Worm (Caenorhabditis elegans) whole organism, L4 larva: ENCODE data around the gene mip-2.
A peak's percentile ranks its signal among the peaks of the same experiment; 100 is the strongest.

ENCODE experiments used
- F44E2.7 ChIP-seq: fragments of 200-800 bp; sonication (Bioruptor generic); IDR thresholded peaks from 2 replicates; pipeline ENCODE4 v2.1.2; 2022; ENCODE audit warnings: missing genetic modification characterization, missing compliant biosample characterization
- Y48G9A.11 ChIP-seq: fragments of 200-800 bp; sonication (Bioruptor generic); IDR thresholded peaks from 2 replicates; pipeline ENCODE4 v1.3.6; 2022; ENCODE audit warnings: missing genetic modification reagents, missing genetic modification characterization, missing compliant biosample characterization
- ZK546.5 ChIP-seq, 2 experiments: sonication (generic microtip); optimal IDR thresholded peaks; 2 replicates each; lab custom pipeline; 2017; ENCODE audit warnings: missing biosample characterization in 2 of 2, missing genetic modification characterization in 2 of 2
- aha-1 ChIP-seq: fragments of 150-350 bp; peaks from one replicate; lab custom pipeline; 2014; ENCODE audit warnings: missing biosample characterization, missing genetic modification characterization
- aly-2 ChIP-seq: sonication (generic microtip); optimal IDR thresholded peaks from 2 replicates; lab custom pipeline; 2018; ENCODE audit warnings: missing biosample characterization, missing genetic modification characterization
- ama-1 ChIP-seq: fragments of 150-350 bp; optimal IDR thresholded peaks from 2 replicates; lab custom pipeline; 2014; ENCODE audit warnings: inconsistent platforms, mixed read lengths
- ceh-20 ChIP-seq: fragments of 200-800 bp; sonication (Bioruptor generic); IDR thresholded peaks from 2 replicates; pipeline ENCODE4 v1.3.6; 2022; ENCODE audit warnings: missing genetic modification reagents, missing genetic modification characterization, missing compliant biosample characterization
- ceh-44 ChIP-seq: fragments of 200-800 bp; sonication (Bioruptor generic); IDR thresholded peaks from 2 replicates; pipeline ENCODE4 v1.3.6; 2022; ENCODE audit warnings: missing genetic modification reagents, missing genetic modification characterization, missing compliant biosample characterization
- ces-1 ChIP-seq: fragments of 150-350 bp; sonication (generic microtip); optimal IDR thresholded peaks from 4 replicates; lab custom pipeline; 2014; ENCODE audit warnings: missing biosample characterization, missing genetic modification reagents, missing genetic modification characterization
- daf-12 ChIP-seq: fragments of 150-350 bp; optimal IDR thresholded peaks from 2 replicates; lab custom pipeline; 2014; ENCODE audit warnings: missing biosample characterization, missing genetic modification reagents, missing genetic modification characterization
- daf-8 ChIP-seq: fragments of 200-800 bp; sonication (Bioruptor generic); IDR thresholded peaks from 2 replicates; pipeline ENCODE4 v1.3.6; 2022; ENCODE audit warnings: missing genetic modification characterization, missing compliant biosample characterization
- dmd-6 ChIP-seq: fragments of 200-800 bp; sonication (Bioruptor generic); IDR thresholded peaks from 2 replicates; pipeline ENCODE4 v1.3.6; 2022; ENCODE audit warnings: missing genetic modification reagents, missing genetic modification characterization, missing compliant biosample characterization
- dmd-8 ChIP-seq: fragments of 200-800 bp; sonication (Bioruptor generic); IDR thresholded peaks from 2 replicates; pipeline ENCODE4 v1.3.6; 2022; ENCODE audit warnings: missing genetic modification characterization, missing compliant biosample characterization
- dmd-9 ChIP-seq: fragments of 200-800 bp; sonication (Bioruptor generic); IDR thresholded peaks from 2 replicates; pipeline ENCODE4 v1.3.6; 2022; ENCODE audit warnings: missing genetic modification reagents, missing genetic modification characterization, missing compliant biosample characterization
- fkh-10 ChIP-seq: fragments of 150-350 bp; optimal IDR thresholded peaks from 2 replicates; lab custom pipeline; 2014; ENCODE audit warnings: missing biosample characterization, missing genetic modification reagents, missing genetic modification characterization
- hif-1 ChIP-seq, 2 experiments: sonication (generic microtip); optimal IDR thresholded peaks; 2 replicates each; lab custom pipeline; 2016 to 2017; ENCODE audit warnings: missing compliant biosample characterization in 2 of 2, missing genetic modification characterization in 2 of 2, missing genetic modification reagents in 2 of 2, missing genotype in 2 of 2, mild to moderate bottlenecking in 1 of 2
- hlh-11 ChIP-seq: fragments of 200-800 bp; sonication (Bioruptor generic); optimal IDR thresholded peaks from 2 replicates; lab custom pipeline; 2018; ENCODE audit warnings: mild to moderate bottlenecking, missing genetic modification characterization, missing compliant biosample characterization
- lin-13 ChIP-seq: fragments of 150-350 bp; optimal IDR thresholded peaks from 2 replicates; lab custom pipeline; 2014; ENCODE audit warnings: missing biosample characterization, missing genetic modification reagents, missing genetic modification characterization
- lin-15B ChIP-seq: fragments of 150-350 bp; sonication (generic microtip); optimal IDR thresholded peaks from 3 replicates; lab custom pipeline; 2014; ENCODE audit warnings: missing biosample characterization, missing genetic modification characterization
- lin-38 ChIP-seq: fragments of 200-800 bp; sonication (Bioruptor generic); IDR thresholded peaks from 2 replicates; pipeline ENCODE4 v1.3.6; 2022; ENCODE audit warnings: missing genetic modification reagents, missing genetic modification characterization, missing compliant biosample characterization
- lin-39 ChIP-seq: fragments of 150-350 bp; optimal IDR thresholded peaks from 2 replicates; lab custom pipeline; 2014; ENCODE audit warnings: missing biosample characterization, missing genetic modification reagents, missing genetic modification characterization
- lir-3 ChIP-seq: sonication (generic microtip); optimal IDR thresholded peaks from 2 replicates; lab custom pipeline; 2016; ENCODE audit warnings: mild to moderate bottlenecking, missing genetic modification characterization, missing compliant biosample characterization
- lsy-2 ChIP-seq, 2 experiments: fragments of 150-350 bp in 1 of 2; sonication (generic microtip) in 1 of 2; optimal IDR thresholded peaks; 2 replicates each; lab custom pipeline; 2014 to 2017; ENCODE audit warnings: missing biosample characterization in 2 of 2, missing genetic modification characterization in 2 of 2
- madf-9 ChIP-seq: fragments of 200-800 bp; sonication (Bioruptor generic); conservative IDR thresholded peaks from 2 replicates; pipeline ENCODE4 v1.3.6; 2022; ENCODE audit warnings: missing genetic modification reagents, missing genetic modification characterization, missing compliant biosample characterization
- mdl-1 ChIP-seq, 2 experiments: fragments of 150-350 bp in 1 of 2; sonication (generic microtip) in 1 of 2; optimal IDR thresholded peaks; 2 replicates each; lab custom pipeline; 2014 to 2017; ENCODE audit warnings: missing biosample characterization in 2 of 2, missing genetic modification characterization in 2 of 2
- mdt-29 ChIP-seq: fragments of 200-800 bp; sonication (Bioruptor generic); IDR thresholded peaks from 2 replicates; pipeline ENCODE4 v1.3.6; 2022; ENCODE audit warnings: missing genetic modification reagents, missing genetic modification characterization, missing compliant biosample characterization
- nhr-102 ChIP-seq: sonication (generic microtip); optimal IDR thresholded peaks from 2 replicates; lab custom pipeline; 2016; ENCODE audit warnings: mild to moderate bottlenecking, missing genetic modification characterization, moderate library complexity, missing compliant biosample characterization
- nhr-11 ChIP-seq: fragments of 150-350 bp; optimal IDR thresholded peaks from 2 replicates; lab custom pipeline; 2014; ENCODE audit warnings: missing biosample characterization, missing genetic modification characterization
- nhr-111 ChIP-seq: fragments of 200-800 bp; sonication (Bioruptor generic); optimal IDR thresholded peaks from 2 replicates; lab custom pipeline; 2018; ENCODE audit warnings: mild to moderate bottlenecking, missing genetic modification characterization, missing compliant biosample characterization
- nhr-237 ChIP-seq: sonication (generic microtip); optimal IDR thresholded peaks from 2 replicates; lab custom pipeline; 2017; ENCODE audit warnings: missing biosample characterization, missing genetic modification characterization
- nhr-25 ChIP-seq: sonication (generic microtip); optimal IDR thresholded peaks from 2 replicates; lab custom pipeline; 2017; ENCODE audit warnings: missing genetic modification characterization, mild to moderate bottlenecking, missing compliant biosample characterization, antibody characterized with exemption, moderate library complexity, borderline replicate concordance; ENCODE audit not compliant: insufficient read depth
- nhr-41 ChIP-seq: fragments of 200-800 bp; sonication (Bioruptor generic); IDR thresholded peaks from 2 replicates; pipeline ENCODE4 v1.3.6; 2022; ENCODE audit warnings: missing genetic modification reagents, missing genetic modification characterization, missing compliant biosample characterization
- nhr-48 ChIP-seq: sonication (generic microtip); optimal IDR thresholded peaks from 2 replicates; lab custom pipeline; 2016; ENCODE audit warnings: mild to moderate bottlenecking, missing genetic modification characterization, missing compliant biosample characterization
- nhr-6 ChIP-seq: fragments of 150-350 bp; optimal IDR thresholded peaks from 2 replicates; lab custom pipeline; 2014; ENCODE audit warnings: missing biosample characterization, missing genetic modification characterization
- nhr-76 ChIP-seq: fragments of 150-350 bp; optimal IDR thresholded peaks from 2 replicates; lab custom pipeline; 2014; ENCODE audit warnings: missing biosample characterization, missing genetic modification characterization
- pha-4 ChIP-seq, 2 experiments: fragments of 150-350 bp in 1 of 2; fragments of 200-800 bp in 1 of 2; sonication (Bioruptor generic) in 1 of 2; IDR thresholded peaks in 1 of 2; optimal IDR thresholded peaks in 1 of 2; 2 replicates each; pipeline versions ENCODE4 v1.3.6 to Lab custom; 2014 to 2022; ENCODE audit warnings: missing genetic modification characterization in 2 of 2, missing genetic modification reagents in 2 of 2, missing biosample characterization in 1 of 2, missing compliant biosample characterization in 1 of 2
- php-3 ChIP-seq: fragments of 200-800 bp; sonication (Bioruptor generic); IDR thresholded peaks from 2 replicates; pipeline ENCODE4 v1.3.6; 2022; ENCODE audit warnings: missing genetic modification reagents, missing genetic modification characterization, missing compliant biosample characterization
- pqm-1 ChIP-seq: sonication (generic microtip); optimal IDR thresholded peaks from 2 replicates; lab custom pipeline; 2017; ENCODE audit warnings: missing biosample characterization, missing genetic modification characterization
- sdz-12 ChIP-seq: fragments of 200-800 bp; sonication (Bioruptor generic); optimal IDR thresholded peaks from 2 replicates; lab custom pipeline; 2018; ENCODE audit warnings: mild to moderate bottlenecking, missing genetic modification characterization, missing compliant biosample characterization
- skn-1 ChIP-seq: fragments of 150-350 bp; optimal IDR thresholded peaks from 2 replicates; lab custom pipeline; 2014; ENCODE audit warnings: missing biosample characterization, missing genetic modification characterization
- tag-97 ChIP-seq: fragments of 200-800 bp; sonication (Bioruptor generic); IDR thresholded peaks from 2 replicates; pipeline ENCODE4 v1.3.6; 2022; ENCODE audit warnings: missing genetic modification characterization, missing compliant biosample characterization
- unc-62 ChIP-seq, 3 experiments: fragments of 150-350 bp in 1 of 3; sonication (generic microtip); optimal IDR thresholded peaks in 2 of 3; peaks in 1 of 3; 1 replicate in 1 of 3; 2 replicates in 2 of 3; lab custom pipeline; 2014 to 2017; ENCODE audit warnings: missing biosample characterization in 3 of 3, missing genetic modification characterization in 3 of 3, missing genetic modification reagents in 3 of 3, missing genotype in 1 of 3
- zag-1 ChIP-seq: fragments of 150-350 bp; optimal IDR thresholded peaks from 2 replicates; lab custom pipeline; 2014; ENCODE audit warnings: missing biosample characterization, missing genetic modification characterization
- zfp-2 ChIP-seq: sonication (generic microtip); optimal IDR thresholded peaks from 2 replicates; lab custom pipeline; 2016; ENCODE audit warnings: mild to moderate bottlenecking, missing genetic modification characterization, missing compliant biosample characterization

Gene mip-2

ce11 chrV:13655202-13655764 is 16.5 kb downstream of the mip-2 start (continued):
- TF ChIP-seq nhr-25 (tag; lab: Kevin White, UChicago) (peak; percentile 69), daf-8 (no peak), ama-1 (no peak), lsy-2 (tag; optimal IDR thresholded peaks at IDR 0.05; lab: Kevin White, UChicago) (peak; percentile 51 to 77), mdl-1 (tag; optimal IDR thresholded peaks at IDR 0.05; lab: Kevin White, UChicago) (peak in 1 of 2 experiments; percentile 82), madf-9 (no peak), dmd-9 (GFP tag; lab: Robert Waterston, UW) (no peak), lin-13 (GFP tag; lab: Kevin White, UChicago) (no peak), tag-97 (GFP tag; lab: Robert Waterston, UW) (no peak), unc-62 (GFP tag; optimal IDR thresholded peaks at IDR 0.05 in 1 of 2; lab: Kevin White, UChicago) (peak in 1 of 2 experiments; percentile 99), unc-62 (tag; optimal IDR thresholded peaks at IDR 0.05; lab: Kevin White, UChicago) (no peak), zag-1 (tag; lab: Kevin White, UChicago) (no peak), nhr-111 (GFP tag; lab: Kevin White, UChicago) (peak; percentile 4), ceh-20 (GFP tag; lab: Robert Waterston, UW) (no peak)

- TF ChIP-seq nhr-111 (GFP tag; lab: Kevin White, UChicago) (no peak), nhr-11 (tag; lab: Kevin White, UChicago) (no peak), daf-12 (tag; lab: Kevin White, UChicago) (no peak), dmd-6 (peak; percentile 42; the same call in 1 of the 2 replicates), F44E2.7 (no peak), ces-1 (GFP tag; lab: Kevin White, UChicago) (no peak), Y48G9A.11 (GFP tag; lab: Robert Waterston, UW) (no peak), ceh-44 (GFP tag; lab: Robert Waterston, UW) (no peak), aha-1 (tag; lab: Kevin White, UChicago) (no peak), pha-4 (GFP tag; IDR thresholded peaks at IDR 0.05; lab: Robert Waterston, UW) (no peak), pha-4 (tag; optimal IDR thresholded peaks at IDR 0.05; lab: Kevin White, UChicago) (no peak), nhr-41 (GFP tag; lab: Robert Waterston, UW) (no peak), hif-1 (tag; optimal IDR thresholded peaks at IDR 0.05; lab: Kevin White, UChicago) (no peak), hlh-11 (tag; lab: Kevin White, UChicago) (peak; percentile 9)
Observed at ce11 chrV:13654394-13654792, 17.4 kb downstream of the mip-2 start.

- peak; percentile 47 for TF ChIP-seq nhr-48 (tag; lab: Kevin White, UChicago)
- TF ChIP-seq ceh-44 (GFP tag; lab: Robert Waterston, UW) = no peak
- no peak; the same call in 1 of the 2 replicates for TF ChIP-seq mdt-29
- no peak for TF ChIP-seq nhr-102 (tag; lab: Kevin White, UChicago)
- TF ChIP-seq pqm-1 (tag; lab: Kevin White, UChicago) = peak; percentile 16
- TF ChIP-seq fkh-10 (GFP tag; lab: Kevin White, UChicago) = no peak
- no peak; the same call in 1 of the 2 replicates for TF ChIP-seq ceh-20 (GFP tag; lab: Robert Waterston, UW)
- TF ChIP-seq lir-3 (tag; lab: Kevin White, UChicago) = no peak
- TF ChIP-seq lin-15B = no peak
- TF ChIP-seq lin-13 (GFP tag; lab: Kevin White, UChicago) = no peak
- TF ChIP-seq sdz-12 (GFP tag; lab: Kevin White, UChicago) = peak; percentile 68
- no peak for TF ChIP-seq php-3 (GFP tag; lab: Robert Waterston, UW)
- no peak for TF ChIP-seq dmd-8
- TF ChIP-seq lin-38 = no peak
- TF ChIP-seq lin-39 (tag; lab: Kevin White, UChicago) = no peak
- no peak for TF ChIP-seq nhr-6
- TF ChIP-seq zag-1 (tag; lab: Kevin White, UChicago) = no peak
- TF ChIP-seq madf-9 = no peak
- TF ChIP-seq hif-1 (tag; optimal IDR thresholded peaks at IDR 0.05; lab: Kevin White, UChicago) = peak in 1 of 2 experiments; percentile 38
- TF ChIP-seq daf-12 (tag; lab: Kevin White, UChicago) = no peak
- no peak for TF ChIP-seq ZK546.5 (tag; optimal IDR thresholded peaks at IDR 0.05; lab: Kevin White, UChicago)
- no peak for TF ChIP-seq zfp-2
- no peak for TF ChIP-seq aly-2 (tag; lab: Kevin White, UChicago)
- TF ChIP-seq lsy-2 (tag; optimal IDR thresholded peaks at IDR 0.05; lab: Kevin White, UChicago) = peak in 1 of 2 experiments; percentile 8
- no peak for TF ChIP-seq nhr-237 (tag; lab: Kevin White, UChicago)
- TF ChIP-seq skn-1 (tag; lab: Kevin White, UChicago) = no peak
- TF ChIP-seq nhr-41 (GFP tag; lab: Robert Waterston, UW) = peak; percentile 53; the same call in 1 of the 2 replicates
- no peak for TF ChIP-seq nhr-76
Observed at ce11 chrV:13653713-13654393, 17.9 kb downstream of the mip-2 start, which contains the start of gene lpin-1. Gene lpin-1, minus strand, starts transcription at chrV:13654129.
